Worm (Caenorhabditis elegans) whole organism, young adult: Measurements from ENCODE around the gene C29F9.8.

ENCODE experiments used
- B0019.2 ChIP-seq: fragments of 200-800 bp; sonication (Bioruptor generic); conservative IDR thresholded peaks from 2 replicates; pipeline ENCODE4 v1.3.6; 2022; ENCODE audit warnings: missing genetic modification reagents, missing genetic modification characterization, missing compliant biosample characterization
- B0336.3 ChIP-seq: fragments of 200-800 bp; sonication (Bioruptor generic); IDR thresholded peaks from 2 replicates; pipeline ENCODE4 v1.3.6; 2022; ENCODE audit warnings: missing genetic modification characterization, missing compliant biosample characterization
- C17E4.6 ChIP-seq: fragments of 200-800 bp; sonication (Bioruptor generic); IDR thresholded peaks from 2 replicates; pipeline ENCODE4 v1.3.6; 2022; ENCODE audit warnings: missing genetic modification reagents, missing genetic modification characterization, missing compliant biosample characterization
- F10E7.11 ChIP-seq: sonication (generic microtip); optimal IDR thresholded peaks from 2 replicates; lab custom pipeline; 2017; ENCODE audit warnings: mild to moderate bottlenecking, missing genetic modification characterization, moderate library complexity, missing compliant biosample characterization
- F23B12.7 ChIP-seq: sonication (generic microtip); optimal IDR thresholded peaks from 2 replicates; lab custom pipeline; 2017; ENCODE audit warnings: missing genetic modification characterization, mild to moderate bottlenecking, missing compliant biosample characterization, antibody characterized with exemption, moderate library complexity; ENCODE audit not compliant: insufficient read depth
- F49E8.2 ChIP-seq: sonication (generic microtip); optimal IDR thresholded peaks from 3 replicates; lab custom pipeline; 2017; ENCODE audit warnings: missing genetic modification characterization, mild to moderate bottlenecking, missing compliant biosample characterization, antibody characterized with exemption, moderate library complexity; ENCODE audit not compliant: insufficient read depth
- F52B5.7 ChIP-seq: sonication (generic microtip); optimal IDR thresholded peaks from 2 replicates; lab custom pipeline; 2016; ENCODE audit warnings: mild to moderate bottlenecking, missing genetic modification characterization, missing compliant biosample characterization
- K11D2.4 ChIP-seq: fragments of 200-800 bp; sonication (Bioruptor generic); IDR thresholded peaks from 2 replicates; pipeline ENCODE4 v1.3.6; 2022; ENCODE audit warnings: missing genetic modification reagents, missing genetic modification characterization, missing compliant biosample characterization
- T07F8.4 ChIP-seq: sonication (generic microtip); optimal IDR thresholded peaks from 2 replicates; lab custom pipeline; 2016; ENCODE audit warnings: mild to moderate bottlenecking, missing genetic modification characterization, moderate library complexity, missing compliant biosample characterization
- Y53F4B.3 ChIP-seq: fragments of 200-800 bp; sonication (Bioruptor generic); IDR thresholded peaks from 2 replicates; pipeline ENCODE4 v1.3.6; 2022; ENCODE audit warnings: missing genetic modification reagents, missing genetic modification characterization, missing compliant biosample characterization
- Y53G8AR.9 ChIP-seq: fragments of 200-800 bp; sonication (Bioruptor generic); conservative IDR thresholded peaks from 2 replicates; pipeline ENCODE4 v1.3.6; 2022; ENCODE audit warnings: missing genetic modification reagents, missing genetic modification characterization, missing compliant biosample characterization
- Y67H2A.10 ChIP-seq: fragments of 200-800 bp; sonication (Bioruptor generic); conservative IDR thresholded peaks from 2 replicates; pipeline ENCODE4 v1.3.6; 2022; ENCODE audit warnings: missing genetic modification reagents, missing genetic modification characterization, missing compliant biosample characterization
- aptf-3 ChIP-seq: fragments of 200-800 bp; sonication (Bioruptor generic); IDR thresholded peaks from 2 replicates; pipeline ENCODE4 v1.3.6; 2022; ENCODE audit warnings: missing genetic modification characterization, missing compliant biosample characterization
- atf-7 ChIP-seq: sonication (generic microtip); optimal IDR thresholded peaks from 2 replicates; lab custom pipeline; 2017; ENCODE audit warnings: mild to moderate bottlenecking, missing genetic modification characterization, missing compliant biosample characterization
- ceh-100 ChIP-seq: fragments of 200-800 bp; sonication (Bioruptor generic); IDR thresholded peaks from 2 replicates; pipeline ENCODE4 v1.3.6; 2022; ENCODE audit warnings: missing genetic modification reagents, missing genetic modification characterization, missing compliant biosample characterization
- chd-7 ChIP-seq: sonication (generic microtip); optimal IDR thresholded peaks from 2 replicates; lab custom pipeline; 2016; ENCODE audit warnings: mild to moderate bottlenecking, missing genetic modification characterization, moderate library complexity, missing compliant biosample characterization
- die-1 ChIP-seq: sonication (generic microtip); optimal IDR thresholded peaks from 2 replicates; lab custom pipeline; 2016; ENCODE audit warnings: missing genotype, mild to moderate bottlenecking, missing genetic modification characterization, missing compliant biosample characterization
- dpff-1 ChIP-seq: sonication (generic microtip); optimal IDR thresholded peaks from 2 replicates; lab custom pipeline; 2017; ENCODE audit warnings: mild to moderate bottlenecking, missing genetic modification characterization, missing compliant biosample characterization
- efl-1 ChIP-seq: fragments of 150-350 bp; optimal IDR thresholded peaks from 2 replicates; lab custom pipeline; 2014; ENCODE audit warnings: missing biosample characterization, missing genetic modification reagents, missing genetic modification characterization
- egl-18 ChIP-seq: fragments of 200-800 bp; sonication (Bioruptor generic); IDR thresholded peaks from 2 replicates; pipeline ENCODE4 v1.3.6; 2022; ENCODE audit warnings: missing genetic modification reagents, missing genetic modification characterization, missing compliant biosample characterization
- egrh-3 ChIP-seq: fragments of 200-800 bp; sonication (Bioruptor generic); IDR thresholded peaks from 2 replicates; pipeline ENCODE4 v1.3.6; 2022; ENCODE audit warnings: missing genetic modification reagents, missing genetic modification characterization, missing compliant biosample characterization
- hmg-1.2 ChIP-seq: fragments of 200-800 bp; sonication (Bioruptor generic); IDR thresholded peaks from 2 replicates; pipeline ENCODE4 v1.3.6; 2022; ENCODE audit warnings: missing genetic modification reagents, missing genetic modification characterization, missing compliant biosample characterization
- hsf-1 ChIP-seq: fragments of 200-800 bp; sonication (Bioruptor generic); IDR thresholded peaks from 2 replicates; pipeline ENCODE4 v1.3.6; 2022; ENCODE audit warnings: missing genetic modification reagents, missing genetic modification characterization, missing compliant biosample characterization
- lsl-1 ChIP-seq: fragments of 200-800 bp; sonication (Bioruptor generic); optimal IDR thresholded peaks from 2 replicates; lab custom pipeline; 2018; ENCODE audit warnings: mild to moderate bottlenecking, missing genetic modification characterization, moderate library complexity, missing compliant biosample characterization
- madf-3 ChIP-seq: fragments of 200-800 bp; sonication (Bioruptor generic); IDR thresholded peaks from 2 replicates; pipeline ENCODE4 v1.3.6; 2022; ENCODE audit warnings: missing genetic modification reagents, missing genetic modification characterization, missing compliant biosample characterization
- madf-6 ChIP-seq: fragments of 200-800 bp; sonication (Bioruptor generic); IDR thresholded peaks from 2 replicates; pipeline ENCODE4 v1.3.6; 2022; ENCODE audit warnings: missing genetic modification reagents, missing genetic modification characterization, missing compliant biosample characterization
- mel-28 ChIP-seq: sonication (generic microtip); optimal IDR thresholded peaks from 2 replicates; lab custom pipeline; 2016; ENCODE audit warnings: borderline replicate concordance, mild to moderate bottlenecking, missing genetic modification characterization, missing compliant biosample characterization
- mes-4 ChIP-seq: sonication (generic microtip); optimal IDR thresholded peaks from 2 replicates; lab custom pipeline; 2016; ENCODE audit warnings: missing genotype, missing genetic modification characterization, missing compliant biosample characterization
- nfya-1 ChIP-seq: sonication (generic microtip); optimal IDR thresholded peaks from 2 replicates; lab custom pipeline; 2017; ENCODE audit warnings: antibody characterized with exemption, missing compliant biosample characterization, missing genetic modification characterization, borderline replicate concordance; ENCODE audit not compliant: insufficient read depth
- nfya-2 ChIP-seq: fragments of 200-800 bp; sonication (Bioruptor generic); IDR thresholded peaks from 2 replicates; pipeline ENCODE4 v1.3.6; 2022; ENCODE audit warnings: missing genetic modification reagents, missing genetic modification characterization, missing compliant biosample characterization
- nfyb-1 ChIP-seq: fragments of 200-800 bp; sonication (Bioruptor generic); IDR thresholded peaks from 2 replicates; pipeline ENCODE4 v1.3.6; 2022; ENCODE audit warnings: missing genetic modification reagents, missing genetic modification characterization, missing compliant biosample characterization
- unc-62 ChIP-seq: fragments of 150-350 bp; optimal IDR thresholded peaks from 2 replicates; lab custom pipeline; 2014; ENCODE audit warnings: missing biosample characterization, missing genetic modification reagents, missing genetic modification characterization
- zfh-2 ChIP-seq: fragments of 200-800 bp; sonication (Bioruptor generic); conservative IDR thresholded peaks from 2 replicates; pipeline ENCODE4 v1.3.6; 2022; ENCODE audit warnings: missing genetic modification reagents, missing genetic modification characterization, missing compliant biosample characterization
- ztf-18 ChIP-seq: sonication (generic microtip); optimal IDR thresholded peaks from 2 replicates; lab custom pipeline; 2016; ENCODE audit warnings: missing genotype, mild to moderate bottlenecking, missing genetic modification characterization, missing compliant biosample characterization
- ztf-25 ChIP-seq: fragments of 200-800 bp; sonication (Bioruptor generic); IDR thresholded peaks from 2 replicates; pipeline ENCODE4 v1.3.6; 2022; ENCODE audit warnings: missing genetic modification reagents, missing genetic modification characterization, missing compliant biosample characterization
- ztf-28 ChIP-seq: fragments of 200-800 bp; sonication (Bioruptor generic); IDR thresholded peaks from 2 replicates; pipeline ENCODE4 v1.3.6; 2022; ENCODE audit warnings: missing genetic modification reagents, missing genetic modification characterization, missing compliant biosample characterization

Gene C29F9.8

DNA sequence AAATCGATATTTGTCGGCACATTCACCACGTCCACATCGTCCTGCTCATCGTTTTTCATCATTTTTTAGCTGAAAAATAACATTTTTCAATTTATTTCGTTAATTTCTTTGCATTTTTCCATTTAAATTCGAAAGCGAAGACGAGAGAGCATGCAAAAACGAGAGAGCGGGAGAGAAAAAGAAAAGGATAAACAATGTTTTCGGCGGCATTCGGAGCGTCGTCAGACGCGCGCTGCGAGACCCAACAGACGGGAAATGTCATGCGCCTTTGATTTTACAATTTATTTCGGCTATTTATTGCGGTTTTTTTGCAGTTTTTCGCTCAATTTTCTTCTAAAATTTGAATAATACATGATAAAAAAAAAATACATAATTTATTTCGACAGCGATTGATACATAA, 10.6 kb downstream of the C29F9.8 start, which contains the start of gene attf-3 (continued):
- TF ChIP-seq egl-18 (GFP tag; lab: Robert Waterston, UW) (no peak), lsl-1 (GFP tag; lab: Kevin White, UChicago) (peak; percentile 86), C17E4.6 (GFP tag; lab: Robert Waterston, UW) (no peak), K11D2.4 (GFP tag; lab: Robert Waterston, UW) (no peak), ztf-18 (tag; lab: Kevin White, UChicago) (no peak), nfya-1 (tag; lab: Kevin White, UChicago) (no peak), ztf-28 (GFP tag; lab: Robert Waterston, UW) (no peak), T07F8.4 (tag; lab: Kevin White, UChicago) (no peak), madf-3 (GFP tag; lab: Robert Waterston, UW) (no peak), mel-28 (tag; lab: Kevin White, UChicago) (no peak), madf-6 (GFP tag; lab: Robert Waterston, UW) (peak; percentile 78), F23B12.7 (no peak), F52B5.7 (tag; lab: Kevin White, UChicago) (no peak), atf-7 (tag; lab: Kevin White, UChicago) (no peak), efl-1 (GFP tag; lab: Kevin White, UChicago) (peak; percentile 79), hsf-1 (GFP tag; lab: Robert Waterston, UW) (no peak), aptf-3 (GFP tag; lab: Robert Waterston, UW) (no peak), F10E7.11 (no peak), F49E8.2 (tag; lab: Kevin White, UChicago) (peak; percentile 59), Y67H2A.10 (GFP tag; lab: Robert Waterston, UW) (no peak), mes-4 (tag; lab: Kevin White, UChicago) (no peak), ztf-25 (GFP tag; lab: Robert Waterston, UW) (no peak), ceh-100 (GFP tag; lab: Robert Waterston, UW) (no peak), die-1 (tag; lab: Kevin White, UChicago) (no peak), Y53F4B.3 (GFP tag; lab: Robert Waterston, UW) (no peak), chd-7 (no peak), unc-62 (GFP tag; lab: Kevin White, UChicago) (no peak), hmg-1.2 (GFP tag; lab: Robert Waterston, UW) (peak; percentile 94), dpff-1 (no peak)

DNA sequence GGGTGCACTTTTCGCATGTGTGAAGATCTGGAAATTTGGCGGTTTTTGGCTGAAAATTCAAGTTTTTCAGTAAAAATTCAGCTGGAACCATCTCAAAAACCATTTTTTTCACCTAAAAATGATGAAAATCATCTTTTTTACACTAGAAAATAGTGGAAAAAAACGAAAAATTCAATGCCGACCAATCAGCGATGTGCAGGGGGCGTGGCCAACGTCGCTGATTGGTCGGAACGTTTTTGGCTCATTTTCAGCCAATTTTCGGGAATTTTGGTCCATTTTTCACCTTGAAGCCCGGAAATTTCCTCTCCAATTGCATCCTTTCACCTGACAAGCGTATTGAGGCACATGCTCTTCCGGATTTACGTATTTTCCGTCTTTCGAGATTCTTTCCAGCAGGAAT, 12.5 kb downstream of the C29F9.8 start:
- TF ChIP-seq nfya-2 (GFP tag; lab: Robert Waterston, UW): 0 out of 2 replicates have a peak, but pooled peaks have one; percentile 77
- no peak for TF ChIP-seq madf-3 (GFP tag; lab: Robert Waterston, UW)
- TF ChIP-seq nfyb-1 (GFP tag; lab: Robert Waterston, UW): peak; percentile 76; the same call in 1 of the 2 replicates

DNA sequence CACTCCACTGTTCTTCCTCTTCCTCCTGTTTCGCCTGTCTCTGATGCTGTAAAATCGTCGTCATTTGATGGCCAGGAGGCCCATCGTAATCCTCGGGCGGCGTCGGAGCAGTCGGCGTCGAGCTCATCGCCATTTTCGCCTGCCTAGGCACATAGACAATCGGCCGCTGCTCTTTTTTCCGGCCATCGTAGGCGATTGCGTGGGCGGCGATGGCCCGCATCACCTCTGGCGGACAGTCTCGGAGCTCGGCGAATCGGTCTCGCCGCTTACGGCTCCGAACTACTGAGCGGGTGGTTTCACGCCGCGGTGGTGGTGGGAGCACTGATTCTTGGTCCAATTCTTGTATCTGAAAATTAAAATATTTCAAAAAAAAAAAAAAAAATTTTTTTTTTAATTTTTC, 24.8 kb downstream of the C29F9.8 start:
- TF ChIP-seq hmg-1.2 (GFP tag; lab: Robert Waterston, UW) (no peak), egrh-3 (peak; percentile 70; the same call in 1 of the 2 replicates), B0336.3 (GFP tag; lab: Robert Waterston, UW) (no peak), B0019.2 (no peak), zfh-2 (GFP tag; lab: Robert Waterston, UW) (peak; percentile 84), Y53G8AR.9 (GFP tag; lab: Robert Waterston, UW) (no peak)
